Worm (Caenorhabditis elegans) whole organism, mixed stage, embryonic: ENCODE measurements around the gene F37A4.6.

Experiments used
- M03D4.4 ChIP-seq: sonication (generic microtip); optimal IDR thresholded peaks from 2 replicates; lab custom pipeline; 2017; ENCODE audit warnings: mild to moderate bottlenecking, missing genetic modification characterization, missing compliant biosample characterization
- bed-3 ChIP-seq: fragments of 200-800 bp; sonication (Bioruptor generic); optimal IDR thresholded peaks from 3 replicates; lab custom pipeline; 2018; ENCODE audit warnings: mild to moderate bottlenecking, missing genetic modification characterization, moderate library complexity, missing compliant biosample characterization
- blmp-1 ChIP-seq: fragments of 150-350 bp; optimal IDR thresholded peaks from 2 replicates; lab custom pipeline; 2014; ENCODE audit warnings: missing biosample characterization, missing genetic modification characterization
- ceh-39 ChIP-seq: fragments of 150-350 bp; optimal IDR thresholded peaks from 2 replicates; lab custom pipeline; 2014; ENCODE audit warnings: missing biosample characterization, missing genetic modification characterization
- ceh-43 ChIP-seq: fragments of 200-800 bp; sonication (Bioruptor generic); optimal IDR thresholded peaks from 2 replicates; lab custom pipeline; 2018; ENCODE audit warnings: mild to moderate bottlenecking, missing genetic modification characterization, moderate library complexity, missing compliant biosample characterization
- ceh-83 ChIP-seq: fragments of 200-800 bp; sonication (Bioruptor generic); optimal IDR thresholded peaks from 2 replicates; lab custom pipeline; 2018; ENCODE audit warnings: mild to moderate bottlenecking, missing genetic modification characterization, missing compliant biosample characterization
- ces-1 ChIP-seq: fragments of 150-350 bp; optimal IDR thresholded peaks from 2 replicates; lab custom pipeline; 2014; ENCODE audit warnings: missing biosample characterization, missing genetic modification reagents, missing genetic modification characterization
- cnd-1 ChIP-seq: fragments of 200-800 bp; sonication (Bioruptor generic); optimal IDR thresholded peaks from 2 replicates; lab custom pipeline; 2018; ENCODE audit warnings: mild to moderate bottlenecking, missing genetic modification characterization, missing compliant biosample characterization
- drap-1 ChIP-seq: fragments of 200-800 bp; sonication (Bioruptor generic); optimal IDR thresholded peaks from 3 replicates; lab custom pipeline; 2018; ENCODE audit warnings: mild to moderate bottlenecking, missing genetic modification characterization, missing compliant biosample characterization
- elt-1 ChIP-seq: sonication (generic microtip); optimal IDR thresholded peaks from 2 replicates; lab custom pipeline; 2017; ENCODE audit warnings: missing genetic modification characterization, mild to moderate bottlenecking, missing compliant biosample characterization, antibody characterized with exemption, moderate library complexity, borderline replicate concordance; ENCODE audit not compliant: insufficient read depth
- elt-3 ChIP-seq: fragments of 150-350 bp; optimal IDR thresholded peaks from 2 replicates; lab custom pipeline; 2014; ENCODE audit warnings: missing biosample characterization, missing genetic modification characterization
- ham-2 ChIP-seq: fragments of 200-800 bp; sonication (Bioruptor generic); optimal IDR thresholded peaks from 2 replicates; lab custom pipeline; 2018; ENCODE audit warnings: mild to moderate bottlenecking, missing genetic modification characterization, missing compliant biosample characterization
- hlh-1 ChIP-seq: fragments of 150-350 bp; optimal IDR thresholded peaks from 2 replicates; lab custom pipeline; 2014; ENCODE audit warnings: missing biosample characterization, missing genetic modification reagents, missing genetic modification characterization
- lin-13 ChIP-seq: fragments of 150-350 bp; optimal IDR thresholded peaks from 2 replicates; lab custom pipeline; 2014; ENCODE audit warnings: missing biosample characterization, missing genetic modification characterization
- lin-32 ChIP-seq: fragments of 200-800 bp; sonication (Bioruptor generic); optimal IDR thresholded peaks from 2 replicates; lab custom pipeline; 2018; ENCODE audit warnings: mild to moderate bottlenecking, missing genetic modification characterization, missing compliant biosample characterization
- lsy-2 ChIP-seq: fragments of 150-350 bp; optimal IDR thresholded peaks from 2 replicates; lab custom pipeline; 2014; ENCODE audit warnings: missing biosample characterization, missing genetic modification characterization
- mab-5 ChIP-seq: fragments of 150-350 bp; optimal IDR thresholded peaks from 2 replicates; lab custom pipeline; 2014; ENCODE audit warnings: missing biosample characterization, missing genetic modification characterization
- mls-2 ChIP-seq: sonication (generic microtip); optimal IDR thresholded peaks from 2 replicates; lab custom pipeline; 2016; ENCODE audit warnings: mild to moderate bottlenecking, missing genetic modification characterization, moderate library complexity, missing compliant biosample characterization
- nhr-12 ChIP-seq: fragments of 150-350 bp; optimal IDR thresholded peaks from 2 replicates; lab custom pipeline; 2014; ENCODE audit warnings: missing biosample characterization, missing genetic modification characterization
- nhr-2 ChIP-seq: fragments of 150-350 bp; optimal IDR thresholded peaks from 2 replicates; lab custom pipeline; 2014; ENCODE audit warnings: missing biosample characterization, missing genetic modification characterization
- nhr-237 ChIP-seq: fragments of 150-350 bp; optimal IDR thresholded peaks from 2 replicates; lab custom pipeline; 2014; ENCODE audit warnings: missing biosample characterization, missing genetic modification characterization
- nhr-28 ChIP-seq: fragments of 150-350 bp; optimal IDR thresholded peaks from 2 replicates; lab custom pipeline; 2014; ENCODE audit warnings: missing biosample characterization, missing genetic modification characterization
- nhr-76 ChIP-seq: sonication (generic microtip); optimal IDR thresholded peaks from 2 replicates; lab custom pipeline; 2017; ENCODE audit warnings: missing biosample characterization, missing genetic modification characterization
- snpc-4 ChIP-seq: fragments of 150-350 bp; optimal IDR thresholded peaks from 2 replicates; lab custom pipeline; 2014; ENCODE audit warnings: missing biosample characterization, missing genetic modification characterization
- sptf-1 ChIP-seq: sonication (generic microtip); optimal IDR thresholded peaks from 2 replicates; lab custom pipeline; 2017; ENCODE audit warnings: mild to moderate bottlenecking, missing genetic modification characterization, moderate library complexity, missing compliant biosample characterization
- tbx-8 ChIP-seq: fragments of 200-800 bp; sonication (Bioruptor generic); optimal IDR thresholded peaks from 2 replicates; lab custom pipeline; 2018; ENCODE audit warnings: mild to moderate bottlenecking, missing genetic modification characterization, moderate library complexity, missing compliant biosample characterization
- unc-120 ChIP-seq: sonication (generic microtip); optimal IDR thresholded peaks from 2 replicates; lab custom pipeline; 2017; ENCODE audit warnings: missing genetic modification characterization, missing compliant biosample characterization; ENCODE audit not compliant: poor library complexity, severe bottlenecking
- unc-39 ChIP-seq: fragments of 150-350 bp; optimal IDR thresholded peaks from 2 replicates; lab custom pipeline; 2014; ENCODE audit warnings: missing biosample characterization, missing genetic modification characterization
- zip-8 ChIP-seq: fragments of 150-350 bp; optimal IDR thresholded peaks from 2 replicates; lab custom pipeline; 2014; ENCODE audit warnings: missing biosample characterization, missing genetic modification characterization
- ztf-11 ChIP-seq: fragments of 150-350 bp; optimal IDR thresholded peaks from 2 replicates; lab custom pipeline; 2014; ENCODE audit warnings: missing biosample characterization, missing genetic modification characterization

The F37A4.6 gene

ce11 chrIII:6681790-6682189, 23.8 kb upstream of the F37A4.6 start:
- TF ChIP-seq lin-32 (GFP tag; lab: Kevin White, UChicago) (no peak), mls-2 (tag; lab: Kevin White, UChicago) (no peak), hlh-1 (no peak), ceh-43 (GFP tag; lab: Kevin White, UChicago) (no peak), nhr-12 (tag; lab: Kevin White, UChicago) (no peak), snpc-4 (no peak), nhr-237 (tag; lab: Kevin White, UChicago) (no peak), ces-1 (GFP tag; lab: Kevin White, UChicago) (peak; percentile 54), nhr-76 (no peak)

ce11 chrIII:6690490-6690889, 15.1 kb upstream of the F37A4.6 start:
- no peak for TF ChIP-seq zip-8 (tag; lab: Kevin White, UChicago)
- peak; percentile 57 for TF ChIP-seq ces-1 (GFP tag; lab: Kevin White, UChicago)

- TF ChIP-seq blmp-1 (tag; lab: Kevin White, UChicago) (no peak), elt-3 (no peak), bed-3 (no peak), nhr-28 (tag; lab: Kevin White, UChicago) (no peak), lin-32 (GFP tag; lab: Kevin White, UChicago) (no peak), cnd-1 (no peak), nhr-2 (tag; lab: Kevin White, UChicago) (no peak), unc-120 (tag; lab: Kevin White, UChicago) (no peak), nhr-12 (tag; lab: Kevin White, UChicago) (no peak), lin-13 (tag; lab: Kevin White, UChicago) (no peak), nhr-76 (no peak), elt-1 (tag; lab: Kevin White, UChicago) (no peak), ceh-39 (tag; lab: Kevin White, UChicago) (no peak), mab-5 (tag; lab: Kevin White, UChicago) (no peak), unc-39 (no peak), lsy-2 (tag; lab: Kevin White, UChicago) (no peak), drap-1 (GFP tag; lab: Kevin White, UChicago) (no peak), M03D4.4 (tag; lab: Kevin White, UChicago) (no peak), ham-2 (GFP tag; lab: Kevin White, UChicago) (no peak), mls-2 (tag; lab: Kevin White, UChicago) (no peak)
Measured at ce11 chrIII:6693285-6693684, 12.3 kb upstream of the F37A4.6 start.

- TF ChIP-seq ztf-11 (tag; lab: Kevin White, UChicago) = no peak
- peak; percentile 69 for TF ChIP-seq ces-1 (GFP tag; lab: Kevin White, UChicago)
Measured at ce11 chrIII:6695189-6695588, 10.4 kb upstream of the F37A4.6 start.

- TF ChIP-seq nhr-2 (tag; lab: Kevin White, UChicago) (no peak), nhr-237 (tag; lab: Kevin White, UChicago) (peak; percentile 25), ztf-11 (tag; lab: Kevin White, UChicago) (no peak), lin-13 (tag; lab: Kevin White, UChicago) (peak; percentile 5), unc-120 (tag; lab: Kevin White, UChicago) (no peak)
- TF ChIP-seq, all 35 proteins: peak for 2
Measured at ce11 chrIII:6709983-6710382, 4.4 kb downstream of the F37A4.6 start, which contains the start of gene isw-1. Gene isw-1, minus strand, starts transcription at chrIII:6710100.

- TF ChIP-seq elt-3 (no peak), mab-5 (tag; lab: Kevin White, UChicago) (no peak), unc-120 (tag; lab: Kevin White, UChicago) (no peak), M03D4.4 (tag; lab: Kevin White, UChicago) (no peak), nhr-76 (no peak), lsy-2 (tag; lab: Kevin White, UChicago) (no peak), cnd-1 (no peak), sptf-1 (tag; lab: Kevin White, UChicago) (no peak), lin-32 (GFP tag; lab: Kevin White, UChicago) (no peak), bed-3 (no peak), ceh-83 (GFP tag; lab: Kevin White, UChicago) (no peak), nhr-2 (tag; lab: Kevin White, UChicago) (no peak), nhr-28 (tag; lab: Kevin White, UChicago) (no peak), hlh-1 (no peak), tbx-8 (GFP tag; lab: Kevin White, UChicago) (no peak)
Measured at ce11 chrIII:6711590-6711989, 6.0 kb downstream of the F37A4.6 start, which contains the start of gene F37A4.5. Gene F37A4.5, plus strand, starts transcription at chrIII:6711890.
